Fruit fly (Drosophila melanogaster) whole organism, embryonic: ENCODE measurements around the gene nudC.

Experiments
- Abd-B ChIP-seq: fragments of 200-800 bp; sonication (Bioruptor generic); optimal IDR thresholded peaks from 2 replicates; lab custom pipeline; 2018; ENCODE audit warnings: missing biosample characterization, mild to moderate bottlenecking, missing genetic modification characterization, moderate library complexity
- Asciz ChIP-seq: fragments of 200-800 bp; sonication (Bioruptor generic); optimal IDR thresholded peaks from 2 replicates; lab custom pipeline; 2017; ENCODE audit warnings: missing biosample characterization, mild to moderate bottlenecking, missing genetic modification characterization, missing genetic modification reagents
- Bdp1 ChIP-seq: fragments of 200-800 bp; sonication (Bioruptor generic); optimal IDR thresholded peaks from 3 replicates; lab custom pipeline; 2016; ENCODE audit warnings: missing biosample characterization, missing genetic modification characterization
- Bteb2 ChIP-seq: fragments of 200-800 bp; sonication (Bioruptor generic); optimal IDR thresholded peaks from 2 replicates; lab custom pipeline; 2016; ENCODE audit warnings: missing biosample characterization, missing genetic modification characterization
- CG10147 ChIP-seq: fragments of 200-800 bp; sonication (Bioruptor generic); optimal IDR thresholded peaks from 2 replicates; lab custom pipeline; 2019; ENCODE audit warnings: missing biosample characterization, mild to moderate bottlenecking, missing genetic modification characterization, moderate library complexity
- CG10209 ChIP-seq: fragments of 200-800 bp; sonication (Bioruptor generic); optimal IDR thresholded peaks from 3 replicates; lab custom pipeline; 2017; ENCODE audit warnings: missing biosample characterization, mild to moderate bottlenecking, missing genetic modification characterization, missing genetic modification reagents
- CG13287 ChIP-seq: fragments of 200-800 bp; sonication (Bioruptor generic); IDR thresholded peaks from 2 replicates; pipeline ENCODE4 v1.3.6; 2022; ENCODE audit warnings: missing biosample characterization, missing genetic modification characterization; ENCODE audit not compliant: partially characterized antibody
- CG14014 ChIP-seq: fragments of 200-800 bp; sonication (Bioruptor generic); IDR thresholded peaks from 2 replicates; pipeline ENCODE4 v1.3.6; 2022; ENCODE audit warnings: missing biosample characterization, missing genetic modification characterization
- CG14965 ChIP-seq: fragments of 200-800 bp; sonication (Bioruptor generic); optimal IDR thresholded peaks from 2 replicates; lab custom pipeline; 2016; ENCODE audit warnings: missing biosample characterization, missing genetic modification characterization, borderline replicate concordance
- CG15011 ChIP-seq: fragments of 200-800 bp; sonication (Bioruptor generic); optimal IDR thresholded peaks from 3 replicates; lab custom pipeline; 2018; ENCODE audit warnings: missing biosample characterization, mild to moderate bottlenecking, missing genetic modification characterization
- CG17328 ChIP-seq: fragments of 200-800 bp; sonication (Bioruptor generic); IDR thresholded peaks from 2 replicates; pipeline ENCODE4 v1.3.6; 2022; ENCODE audit warnings: missing biosample characterization, missing genetic modification characterization
- CG17612 ChIP-seq: fragments of 200-800 bp; sonication (Bioruptor generic); IDR thresholded peaks from 2 replicates; pipeline ENCODE4 v1.3.6; 2022; ENCODE audit warnings: missing biosample characterization, missing genetic modification characterization
- CG17829 ChIP-seq: fragments of 200-800 bp; optimal IDR thresholded peaks from 2 replicates; lab custom pipeline; 2019; ENCODE audit warnings: missing biosample characterization, mild to moderate bottlenecking, missing genetic modification characterization, moderate library complexity
- CG18011 ChIP-seq: fragments of 200-800 bp; sonication (Bioruptor generic); optimal IDR thresholded peaks from 2 replicates; lab custom pipeline; 2017; ENCODE audit warnings: missing biosample characterization, missing genetic modification characterization, mild to moderate bottlenecking, moderate library complexity, missing genotype
- CG18599 ChIP-seq: fragments of 200-800 bp; sonication (Bioruptor generic); optimal IDR thresholded peaks from 3 replicates; lab custom pipeline; 2017; ENCODE audit warnings: missing biosample characterization, missing genetic modification characterization, mild to moderate bottlenecking, moderate library complexity, missing genetic modification reagents
- CG18619 ChIP-seq: fragments of 200-800 bp; sonication (Bioruptor generic); optimal IDR thresholded peaks from 3 replicates; lab custom pipeline; 2017; ENCODE audit warnings: missing biosample characterization, mild to moderate bottlenecking, missing genetic modification characterization
- CG2120 ChIP-seq: fragments of 200-800 bp; sonication (Bioruptor generic); optimal IDR thresholded peaks from 3 replicates; lab custom pipeline; 2016; ENCODE audit warnings: missing biosample characterization, missing genetic modification characterization
- CG2202 ChIP-seq: fragments of 200-800 bp; sonication (Bioruptor generic); optimal IDR thresholded peaks from 2 replicates; lab custom pipeline; 2018; ENCODE audit warnings: missing biosample characterization, mild to moderate bottlenecking, missing genetic modification characterization
- CG2678 ChIP-seq: fragments of 200-800 bp; sonication (Bioruptor generic); optimal IDR thresholded peaks from 3 replicates; lab custom pipeline; 2019; ENCODE audit warnings: missing biosample characterization, mild to moderate bottlenecking, missing genetic modification characterization, moderate library complexity
- CG2889 ChIP-seq: fragments of 200-800 bp; sonication (Bioruptor generic); IDR thresholded peaks from 3 replicates; pipeline ENCODE4 v1.3.6; 2022; ENCODE audit warnings: missing biosample characterization, missing genetic modification characterization
- CG3065 ChIP-seq: fragments of 200-800 bp; sonication (Bioruptor generic); optimal IDR thresholded peaks from 2 replicates; lab custom pipeline; 2016; ENCODE audit warnings: missing biosample characterization, missing genetic modification characterization
- CG31365 ChIP-seq: fragments of 200-800 bp; sonication (Bioruptor generic); optimal IDR thresholded peaks from 2 replicates; lab custom pipeline; 2018; ENCODE audit warnings: missing biosample characterization, mild to moderate bottlenecking, missing genetic modification characterization
- CG3995 ChIP-seq: fragments of 200-800 bp; sonication (Bioruptor generic); optimal IDR thresholded peaks from 3 replicates; lab custom pipeline; 2016; ENCODE audit warnings: missing biosample characterization, missing genetic modification characterization
- CG6854 ChIP-seq: fragments of 200-800 bp; sonication (Bioruptor generic); optimal IDR thresholded peaks from 3 replicates; lab custom pipeline; 2017; ENCODE audit warnings: missing biosample characterization, mild to moderate bottlenecking, missing genetic modification characterization
- CG7745 ChIP-seq: fragments of 200-800 bp; sonication (Bioruptor generic); optimal IDR thresholded peaks from 2 replicates; lab custom pipeline; 2018; ENCODE audit warnings: missing biosample characterization, mild to moderate bottlenecking, missing genetic modification characterization, moderate library complexity
- CG8478 ChIP-seq: fragments of >200 bp; optimal IDR thresholded peaks from 2 replicates; lab custom pipeline; 2018
- CG9437 ChIP-seq: fragments of 200-800 bp; sonication (Bioruptor generic); optimal IDR thresholded peaks from 2 replicates; lab custom pipeline; 2018; ENCODE audit warnings: missing biosample characterization, mild to moderate bottlenecking, missing genetic modification characterization
- CG9797 ChIP-seq: fragments of 200-800 bp; sonication (Bioruptor generic); optimal IDR thresholded peaks from 3 replicates; lab custom pipeline; 2018; ENCODE audit warnings: missing biosample characterization, mild to moderate bottlenecking, missing genetic modification characterization
- CG9932 ChIP-seq: fragments of 200-800 bp; sonication (Bioruptor generic); IDR thresholded peaks from 2 replicates; pipeline ENCODE4 v1.3.6; 2022; ENCODE audit warnings: missing biosample characterization, missing genetic modification characterization
- Dp ChIP-seq: fragments of 200-800 bp; sonication (Bioruptor generic); optimal IDR thresholded peaks from 2 replicates; lab custom pipeline; 2018; ENCODE audit warnings: missing biosample characterization, mild to moderate bottlenecking, missing genetic modification characterization, moderate library complexity
- GATAe ChIP-seq: fragments of 200-800 bp; sonication (Bioruptor generic); conservative IDR thresholded peaks from 2 replicates; pipeline ENCODE4 v1.3.6; 2022; ENCODE audit warnings: missing biosample characterization, missing genetic modification characterization
- Med ChIP-seq: fragments of 200-800 bp; sonication (Bioruptor generic); peaks from one replicate; lab custom pipeline; 2016; ENCODE audit warnings: missing biosample characterization, missing genetic modification characterization, mild to moderate bottlenecking, inconsistent platforms, moderate library complexity
- Opbp ChIP-seq: fragments of 200-800 bp; sonication (Bioruptor generic); IDR thresholded peaks from 3 replicates; pipeline ENCODE4 v1.3.6; 2022; ENCODE audit warnings: missing biosample characterization, missing genetic modification characterization; ENCODE audit not compliant: partially characterized antibody
- Scr ChIP-seq: fragments of 200-800 bp; sonication (Bioruptor generic); IDR thresholded peaks from 2 replicates; pipeline ENCODE4 v1.3.6; 2022; ENCODE audit warnings: missing biosample characterization, missing genetic modification characterization; ENCODE audit not compliant: partially characterized antibody
- Trl ChIP-seq, 3 experiments: fragments of >200 bp in 2 of 3; fragments of 200-800 bp in 1 of 3; sonication (Bioruptor generic) in 1 of 3; optimal IDR thresholded peaks; 2 replicates in 1 of 3; 3 replicates in 2 of 3; lab custom pipeline; 2016 to 2017; ENCODE audit warnings: missing biosample characterization in 1 of 3, missing genetic modification characterization in 1 of 3
- Vsx1 ChIP-seq: fragments of 200-800 bp; sonication (Bioruptor generic); optimal IDR thresholded peaks from 2 replicates; lab custom pipeline; 2017; ENCODE audit warnings: missing biosample characterization, mild to moderate bottlenecking, missing genetic modification characterization, missing genetic modification reagents
- bowl ChIP-seq: fragments of 200-800 bp; sonication (Bioruptor generic); IDR thresholded peaks from 2 replicates; pipeline ENCODE4 v1.3.6; 2022; ENCODE audit warnings: missing biosample characterization, missing genetic modification characterization
- chif ChIP-seq, 2 experiments: fragments of 200-800 bp; sonication (Bioruptor generic); optimal IDR thresholded peaks; 3 replicates each; lab custom pipeline; 2016; ENCODE audit warnings: missing biosample characterization in 2 of 2, missing genetic modification characterization in 2 of 2
- chm ChIP-seq: fragments of 200-800 bp; sonication (Bioruptor generic); IDR thresholded peaks from 2 replicates; pipeline ENCODE4 v1.3.6; 2022; ENCODE audit warnings: missing biosample characterization, missing genetic modification characterization
- ci ChIP-seq: fragments of 200-800 bp; sonication (Bioruptor generic); IDR thresholded peaks from 3 replicates; pipeline ENCODE4 v1.3.6; 2022; ENCODE audit warnings: missing biosample characterization, missing genetic modification characterization
- ewg ChIP-seq: fragments of 200-800 bp; sonication (Bioruptor generic); optimal IDR thresholded peaks from 3 replicates; lab custom pipeline; 2017; ENCODE audit warnings: mild to moderate bottlenecking, missing biosample characterization, missing genetic modification reagents, missing genetic modification characterization
- fd64A ChIP-seq: fragments of 200-800 bp; sonication (Bioruptor generic); optimal IDR thresholded peaks from 3 replicates; lab custom pipeline; 2018; ENCODE audit warnings: missing biosample characterization, mild to moderate bottlenecking, missing genetic modification characterization
- h ChIP-seq: fragments of >200 bp; optimal IDR thresholded peaks from 2 replicates; lab custom pipeline; 2017
- maf-S ChIP-seq: fragments of 200-800 bp; sonication (Bioruptor generic); optimal IDR thresholded peaks from 2 replicates; lab custom pipeline; 2016; ENCODE audit warnings: missing biosample characterization, missing genetic modification characterization
- onecut ChIP-seq: fragments of 200-800 bp; sonication (Bioruptor generic); IDR thresholded peaks from 2 replicates; pipeline ENCODE4 v1.3.6; 2022; ENCODE audit warnings: missing biosample characterization, missing genetic modification characterization
- sc ChIP-seq, 3 experiments: fragments of >200 bp in 2 of 3; fragments of 200-800 bp in 1 of 3; sonication (Bioruptor generic) in 1 of 3; optimal IDR thresholded peaks; 2 replicates in 2 of 3; 3 replicates in 1 of 3; lab custom pipeline; 2017; ENCODE audit warnings: mild to moderate bottlenecking in 1 of 3, missing biosample characterization in 1 of 3, missing genetic modification characterization in 1 of 3, missing genetic modification reagents in 1 of 3
- sens-2 ChIP-seq: fragments of 200-800 bp; sonication (Bioruptor generic); IDR thresholded peaks from 2 replicates; pipeline ENCODE4 v1.3.6; 2022; ENCODE audit warnings: missing biosample characterization, missing genetic modification characterization
- sisA ChIP-seq: fragments of 200-800 bp; sonication (Bioruptor generic); IDR thresholded peaks from 2 replicates; pipeline ENCODE4 v1.3.6; 2022; ENCODE audit warnings: missing biosample characterization, missing genetic modification characterization
- stc ChIP-seq: fragments of 200-800 bp; sonication (Bioruptor generic); IDR thresholded peaks from 2 replicates; pipeline ENCODE4 v1.3.6; 2022; ENCODE audit warnings: missing biosample characterization, missing genetic modification characterization
- trh ChIP-seq: fragments of 200-800 bp; sonication (Bioruptor generic); optimal IDR thresholded peaks from 2 replicates; lab custom pipeline; 2016; ENCODE audit warnings: missing biosample characterization, missing genetic modification characterization
- vfl ChIP-seq: fragments of 200-800 bp; sonication (Bioruptor generic); optimal IDR thresholded peaks from 2 replicates; lab custom pipeline; 2016; ENCODE audit warnings: missing biosample characterization, missing genetic modification characterization

Gene nudC

dm6 chr3L:16862284-16862683 lies 57.5 kb downstream of the nudC start, which contains the start of gene Rh4 (continued):
- TF ChIP-seq CG2889 (GFP tag; lab: Robert Waterston, UW) (no peak), CG3995 (GFP tag; lab: Kevin White, UChicago) (no peak), CG31365 (tag; lab: Kevin White, UChicago) (no peak), CG2202 (tag; lab: Kevin White, UChicago) (no peak), onecut (GFP tag; lab: Robert Waterston, UW) (no peak), GATAe (GFP tag; lab: Robert Waterston, UW) (no peak), CG9797 (no peak), CG6854 (no peak), CG18619 (GFP tag; lab: Kevin White, UChicago) (no peak), Vsx1 (GFP tag; lab: Kevin White, UChicago) (no peak), fd64A (no peak), Dp (no peak), Bteb2 (GFP tag; lab: Kevin White, UChicago) (no peak), stc (GFP tag; lab: Robert Waterston, UW) (no peak), Opbp (GFP tag; lab: Robert Waterston, UW) (0 out of 3 replicates have a peak, but pooled peaks have one; percentile 41), chm (GFP tag; lab: Robert Waterston, UW) (no peak), sisA (no peak), Bdp1 (GFP tag; lab: Kevin White, UChicago) (no peak), CG14965 (no peak), CG10209 (GFP tag; lab: Kevin White, UChicago) (no peak), ewg (no peak), Trl (optimal IDR thresholded peaks at IDR 0.05; lab: Kevin White, UChicago) (no peak), Trl (GFP tag; optimal IDR thresholded peaks at IDR 0.05; lab: Kevin White, UChicago) (no peak), CG14014 (GFP tag; lab: Robert Waterston, UW) (no peak), CG8478 (lab: Kevin White, UChicago) (peak; percentile 7), CG18599 (GFP tag; lab: Kevin White, UChicago) (no peak), sens-2 (GFP tag; lab: Robert Waterston, UW) (no peak), Med (peak; percentile 70), bowl (GFP tag; lab: Robert Waterston, UW) (no peak), CG9437 (GFP tag; lab: Kevin White, UChicago) (no peak), CG10147 (GFP tag; lab: Kevin White, UChicago) (no peak), Asciz (GFP tag; lab: Kevin White, UChicago) (no peak), trh (GFP tag; lab: Kevin White, UChicago) (no peak), CG17328 (no peak), vfl (no peak), CG2678 (tag; lab: Kevin White, UChicago) (no peak), h (lab: Kevin White, UChicago) (no peak), CG7745 (tag; lab: Kevin White, UChicago) (no peak), sc (optimal IDR thresholded peaks at IDR 0.05; lab: Kevin White, UChicago) (no peak), sc (GFP tag; optimal IDR thresholded peaks at IDR 0.05; lab: Kevin White, UChicago) (no peak), chif (GFP tag; optimal IDR thresholded peaks at IDR 0.05; lab: Kevin White, UChicago) (no peak), ci (GFP tag; lab: Robert Waterston, UW) (peak; percentile 28; the same call in 1 of the 3 replicates), Scr (GFP tag; lab: Robert Waterston, UW) (no peak), CG18011 (GFP tag; lab: Kevin White, UChicago) (no peak), CG15011 (GFP tag; lab: Kevin White, UChicago) (no peak), Abd-B (no peak), CG3065 (GFP tag; lab: Kevin White, UChicago) (no peak), CG2120 (GFP tag; lab: Kevin White, UChicago) (no peak), CG9932 (GFP tag; lab: Robert Waterston, UW) (peak; percentile 47), CG13287 (GFP tag; lab: Robert Waterston, UW) (0 out of 2 replicates have a peak, but pooled peaks have one; percentile 5), CG17612 (GFP tag; lab: Robert Waterston, UW) (no peak), CG17829 (tag; lab: Kevin White, UChicago) (no peak), maf-S (GFP tag; lab: Kevin White, UChicago) (no peak)
